Comparison of ENCODE assay signal across 1 fruit fly cellular context in the genomic region with DNA sequence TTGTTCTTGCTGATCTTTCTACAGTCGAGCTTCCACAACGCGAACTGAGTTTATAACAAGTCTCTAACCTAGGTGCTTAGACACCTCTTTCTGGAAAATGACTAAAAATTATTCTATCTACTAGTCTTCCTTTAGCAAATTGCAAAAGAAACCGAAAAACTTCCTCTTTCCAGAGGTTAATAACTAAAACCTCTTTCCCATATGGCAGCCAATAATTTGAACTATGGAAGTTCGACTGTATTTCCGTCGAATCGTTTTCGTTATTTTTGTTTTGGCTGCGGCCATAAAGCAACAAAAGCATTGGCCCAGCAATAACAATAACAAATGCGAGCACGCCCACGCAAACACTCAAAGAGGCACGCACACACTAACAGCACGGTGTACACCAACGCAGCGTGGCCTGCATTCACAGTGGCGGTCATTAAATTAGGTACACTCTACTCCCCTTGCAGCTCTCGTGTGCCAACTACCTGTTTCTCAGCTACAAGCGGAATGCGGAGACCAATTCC.
TF ChIP-seq lines count a peak whose summit lies in the region.

No protein-coding gene starts in this region.

TF ChIP-seq in whole organism, embryonic, 481 proteins besides CTCF, POLR2A, EP300 and RAD21 (continued from another document and continues in another):
- TF ChIP-seq CG15269 (tag; optimal IDR thresholded peaks at IDR 0.05; lab: Kevin White, UChicago), result peak; percentile 75
- no peak for TF ChIP-seq CG30431 (GFP tag; optimal IDR thresholded peaks at IDR 0.05; lab: Kevin White, UChicago)
- peak; percentile 28 for TF ChIP-seq CG14710 (tag; optimal IDR thresholded peaks at IDR 0.05; lab: Kevin White, UChicago)
- TF ChIP-seq CG15514 (GFP tag; optimal IDR thresholded peaks at IDR 0.05; lab: Kevin White, UChicago), result peak; percentile 26
- no peak for TF ChIP-seq hkb (optimal IDR thresholded peaks at IDR 0.05; lab: Kevin White, UChicago)
- TF ChIP-seq hkb (GFP tag; IDR thresholded peaks at IDR 0.05; lab: Robert Waterston, UW), result no peak
- no peak for TF ChIP-seq cad (GFP tag; optimal IDR thresholded peaks at IDR 0.05; lab: Kevin White, UChicago)
- peak; percentile 41 for TF ChIP-seq ind (GFP tag; optimal IDR thresholded peaks at IDR 0.05; lab: Kevin White, UChicago)
- peak; percentile 87 for TF ChIP-seq row (GFP tag; IDR thresholded peaks at IDR 0.05; lab: Robert Waterston, UW)
- no peak for TF ChIP-seq CG6791 (GFP tag; IDR thresholded peaks at IDR 0.05; lab: Robert Waterston, UW; ENCODE audit: partially characterized antibody)
- TF ChIP-seq jing (GFP tag; optimal IDR thresholded peaks at IDR 0.05; lab: Kevin White, UChicago), result no peak
- peak; percentile 56 for TF ChIP-seq phol (tag; optimal IDR thresholded peaks at IDR 0.05; lab: Kevin White, UChicago)
- TF ChIP-seq Hmr (GFP tag; optimal IDR thresholded peaks at IDR 0.05; lab: Kevin White, UChicago), result peak; percentile 61
- peak; percentile 46 for TF ChIP-seq caup (GFP tag; optimal IDR thresholded peaks at IDR 0.05; lab: Kevin White, UChicago; ENCODE audit: severe bottlenecking)
- TF ChIP-seq ci (GFP tag; IDR thresholded peaks at IDR 0.05; lab: Robert Waterston, UW), result 0 out of 3 replicates have a peak, but pooled peaks have one; percentile 29
- TF ChIP-seq fd64A (GFP tag; optimal IDR thresholded peaks at IDR 0.05; lab: Kevin White, UChicago), result peak; percentile 53
- TF ChIP-seq CG10147 (GFP tag; optimal IDR thresholded peaks at IDR 0.05; lab: Kevin White, UChicago), result peak; percentile 54
- no peak for TF ChIP-seq Doc2 (GFP tag; IDR thresholded peaks at IDR 0.05; lab: Robert Waterston, UW)
- no peak for TF ChIP-seq zf30C (GFP tag; optimal IDR thresholded peaks at IDR 0.05; lab: Kevin White, UChicago)
- peak; percentile 24 for TF ChIP-seq CG12219 (GFP tag; optimal IDR thresholded peaks at IDR 0.05; lab: Kevin White, UChicago)
- TF ChIP-seq HLH3B (GFP tag; IDR thresholded peaks at IDR 0.05; lab: Robert Waterston, UW), result no peak
- no peak for TF ChIP-seq CG30020 (tag; optimal IDR thresholded peaks at IDR 0.05; lab: Kevin White, UChicago)
- TF ChIP-seq tup (GFP tag; optimal IDR thresholded peaks at IDR 0.05; lab: Kevin White, UChicago), result no peak
- peak; percentile 67 for TF ChIP-seq Meics (GFP tag; optimal IDR thresholded peaks at IDR 0.05; lab: Kevin White, UChicago)
- TF ChIP-seq CG4424 (GFP tag; optimal IDR thresholded peaks at IDR 0.05; lab: Kevin White, UChicago), result peak; percentile 21
- peak; percentile 90 for TF ChIP-seq chinmo (GFP tag; IDR thresholded peaks at IDR 0.05; lab: Robert Waterston, UW; ENCODE audit: partially characterized antibody)
- no peak for TF ChIP-seq ken (GFP tag; IDR thresholded peaks at IDR 0.05; lab: Robert Waterston, UW)
- TF ChIP-seq chif (GFP tag; optimal IDR thresholded peaks at IDR 0.05; lab: Kevin White, UChicago), result peak; percentile 13 to 24
- no peak for TF ChIP-seq Tbp (GFP tag; optimal IDR thresholded peaks at IDR 0.05; lab: Kevin White, UChicago)
- TF ChIP-seq MESR4 (GFP tag; optimal IDR thresholded peaks at IDR 0.05; lab: Kevin White, UChicago), result no peak
- no peak for TF ChIP-seq lov (optimal IDR thresholded peaks at IDR 0.05; lab: Kevin White, UChicago)
- 0 out of 3 replicates have a peak, but pooled peaks have one; percentile 55 for TF ChIP-seq lov (GFP tag; IDR thresholded peaks at IDR 0.05; lab: Robert Waterston, UW)
- no peak for TF ChIP-seq cas (GFP tag; IDR thresholded peaks at IDR 0.05; lab: Robert Waterston, UW)
- TF ChIP-seq CG9817 (tag; optimal IDR thresholded peaks at IDR 0.05; lab: Kevin White, UChicago), result peak; percentile 47
- TF ChIP-seq CG14667 (GFP tag; IDR thresholded peaks at IDR 0.05; lab: Robert Waterston, UW), result 0 out of 2 replicates have a peak, but pooled peaks have one; percentile 5
- TF ChIP-seq dysf (GFP tag; IDR thresholded peaks at IDR 0.05; lab: Robert Waterston, UW), result peak; percentile 53; the same call in 1 of the 3 replicates
- TF ChIP-seq CG5953 (GFP tag; IDR thresholded peaks at IDR 0.05; lab: Robert Waterston, UW), result no peak
- TF ChIP-seq otp (GFP tag; IDR thresholded peaks at IDR 0.05; lab: Robert Waterston, UW), result no peak
- peak; percentile 73 for TF ChIP-seq CG17385 (GFP tag; optimal IDR thresholded peaks at IDR 0.05; lab: Kevin White, UChicago)
- TF ChIP-seq Bgb (GFP tag; IDR thresholded peaks at IDR 0.05; lab: Robert Waterston, UW; ENCODE audit: partially characterized antibody), result no peak
- TF ChIP-seq Poxn (GFP tag; IDR thresholded peaks at IDR 0.05; lab: Robert Waterston, UW), result no peak
- no peak for TF ChIP-seq Dll (GFP tag; IDR thresholded peaks at IDR 0.05; lab: Robert Waterston, UW; ENCODE audit: partially characterized antibody)
- TF ChIP-seq CG6683 (GFP tag; optimal IDR thresholded peaks at IDR 0.05; lab: Kevin White, UChicago), result peak; percentile 12
- no peak for TF ChIP-seq ham (GFP tag; IDR thresholded peaks at IDR 0.05; lab: Robert Waterston, UW)
- no peak for TF ChIP-seq gem (tag; optimal IDR thresholded peaks at IDR 0.05; lab: Kevin White, UChicago)
- TF ChIP-seq danr (GFP tag; IDR thresholded peaks at IDR 0.05; lab: Robert Waterston, UW), result no peak
- TF ChIP-seq Mes4 (GFP tag; optimal IDR thresholded peaks at IDR 0.05; lab: Kevin White, UChicago), result no peak
- peak; percentile 1 for TF ChIP-seq CG17802 (tag; optimal IDR thresholded peaks at IDR 0.05; lab: Kevin White, UChicago)
- peak; percentile 46; the same call in 1 of the 2 replicates for TF ChIP-seq vvl (GFP tag; IDR thresholded peaks at IDR 0.05; lab: Robert Waterston, UW)
- TF ChIP-seq CG9797 (GFP tag; optimal IDR thresholded peaks at IDR 0.05; lab: Kevin White, UChicago), result no peak
- TF ChIP-seq Lhr (GFP tag; optimal IDR thresholded peaks at IDR 0.05; lab: Kevin White, UChicago), result no peak
- peak; percentile 48 for TF ChIP-seq CG1233 (GFP tag; optimal IDR thresholded peaks at IDR 0.05; lab: Kevin White, UChicago)
- TF ChIP-seq CG7271 (tag; optimal IDR thresholded peaks at IDR 0.05; lab: Kevin White, UChicago), result no peak
- peak; percentile 9 for TF ChIP-seq chn (GFP tag; optimal IDR thresholded peaks at IDR 0.05; lab: Kevin White, UChicago)
- peak; percentile 64 for TF ChIP-seq CG8924 (tag; optimal IDR thresholded peaks at IDR 0.05; lab: Kevin White, UChicago)
- no peak for TF ChIP-seq TFAM (GFP tag; optimal IDR thresholded peaks at IDR 0.05; lab: Kevin White, UChicago)
- no peak for TF ChIP-seq Chrac-16 (GFP tag; optimal IDR thresholded peaks at IDR 0.05; lab: Kevin White, UChicago)
- peak; percentile 8 for TF ChIP-seq CG6254 (GFP tag; optimal IDR thresholded peaks at IDR 0.05; lab: Kevin White, UChicago)
- TF ChIP-seq zfh2 (GFP tag; optimal IDR thresholded peaks at IDR 0.05; lab: Kevin White, UChicago), result no peak
- no peak for TF ChIP-seq pb (GFP tag; optimal IDR thresholded peaks at IDR 0.05; lab: Kevin White, UChicago)
- TF ChIP-seq CG1603 (tag; optimal IDR thresholded peaks at IDR 0.05; lab: Kevin White, UChicago), result no peak
- peak; percentile 4 for TF ChIP-seq trh (GFP tag; optimal IDR thresholded peaks at IDR 0.05; lab: Kevin White, UChicago)
- TF ChIP-seq Med (GFP tag; lab: Kevin White, UChicago), result peak; percentile 88
- TF ChIP-seq CG15073 (GFP tag; optimal IDR thresholded peaks at IDR 0.05; lab: Kevin White, UChicago), result peak; percentile 96
- TF ChIP-seq zfh1 (GFP tag; IDR thresholded peaks at IDR 0.05; lab: Robert Waterston, UW), result no peak; the same call in 2 of the 3 replicates
- TF ChIP-seq da (GFP tag; optimal IDR thresholded peaks at IDR 0.05; lab: Kevin White, UChicago), result no peak
- peak; percentile 11 for TF ChIP-seq tx (GFP tag; optimal IDR thresholded peaks at IDR 0.05; lab: Kevin White, UChicago)
- TF ChIP-seq seq (GFP tag; IDR thresholded peaks at IDR 0.05; lab: Robert Waterston, UW), result peak; percentile 55; the same call in 1 of the 2 replicates
- TF ChIP-seq kay (GFP tag; optimal IDR thresholded peaks at IDR 0.05; lab: Kevin White, UChicago), result no peak
- peak; percentile 51 for TF ChIP-seq corto (GFP tag; optimal IDR thresholded peaks at IDR 0.05; lab: Kevin White, UChicago)
- TF ChIP-seq her (GFP tag; optimal IDR thresholded peaks at IDR 0.05; lab: Kevin White, UChicago), result peak; percentile 8
- TF ChIP-seq Ets97D (GFP tag; optimal IDR thresholded peaks at IDR 0.05; lab: Kevin White, UChicago), result peak; percentile 91
- no peak for TF ChIP-seq MTF-1 (GFP tag; optimal IDR thresholded peaks at IDR 0.05; lab: Kevin White, UChicago; ENCODE audit: borderline replicate concordance)
- TF ChIP-seq Hey (tag; optimal IDR thresholded peaks at IDR 0.05; lab: Kevin White, UChicago), result peak; percentile 9
- no peak for TF ChIP-seq abd-A (tag; optimal IDR thresholded peaks at IDR 0.05; lab: Kevin White, UChicago)
- TF ChIP-seq fu2 (GFP tag; optimal IDR thresholded peaks at IDR 0.05; lab: Kevin White, UChicago), result peak; percentile 35
- TF ChIP-seq CG3407 (GFP tag; optimal IDR thresholded peaks at IDR 0.05; lab: Kevin White, UChicago), result peak; percentile 17
- no peak for TF ChIP-seq eve (GFP tag; optimal IDR thresholded peaks at IDR 0.05; lab: Kevin White, UChicago)
- no peak for TF ChIP-seq Trl (optimal IDR thresholded peaks at IDR 0.05; lab: Kevin White, UChicago)
- TF ChIP-seq Trl (GFP tag; optimal IDR thresholded peaks at IDR 0.05; lab: Kevin White, UChicago), result peak; percentile 49
- no peak for TF ChIP-seq Antp (GFP tag; optimal IDR thresholded peaks at IDR 0.05; lab: Kevin White, UChicago)
- TF ChIP-seq CG10543 (GFP tag; optimal IDR thresholded peaks at IDR 0.05; lab: Kevin White, UChicago), result peak; percentile 74
- TF ChIP-seq CG17612 (GFP tag; IDR thresholded peaks at IDR 0.05; lab: Robert Waterston, UW), result no peak
- TF ChIP-seq CG13775 (GFP tag; optimal IDR thresholded peaks at IDR 0.05; lab: Kevin White, UChicago), result peak; percentile 21
- peak; percentile 75 for TF ChIP-seq Sox100B (GFP tag; optimal IDR thresholded peaks at IDR 0.05; lab: Kevin White, UChicago)
- TF ChIP-seq CG8281 (tag; optimal IDR thresholded peaks at IDR 0.05; lab: Kevin White, UChicago), result no peak
- TF ChIP-seq CG33557 (GFP tag; optimal IDR thresholded peaks at IDR 0.05; lab: Kevin White, UChicago), result no peak
- TF ChIP-seq CG12769 (tag; optimal IDR thresholded peaks at IDR 0.05; lab: Kevin White, UChicago), result peak; percentile 28
- TF ChIP-seq wdn (GFP tag; IDR thresholded peaks at IDR 0.05; lab: Robert Waterston, UW), result peak; percentile 51; the same call in 1 of the 2 replicates
- peak; percentile 34 for TF ChIP-seq Hsf (GFP tag; optimal IDR thresholded peaks at IDR 0.05; lab: Kevin White, UChicago)
- peak; percentile 66; the same call in 1 of the 2 replicates for TF ChIP-seq Atf6 (GFP tag; IDR thresholded peaks at IDR 0.05; lab: Robert Waterston, UW)
- no peak for TF ChIP-seq Jarid2 (GFP tag; optimal IDR thresholded peaks at IDR 0.05; lab: Kevin White, UChicago)
- no peak for TF ChIP-seq Six4 (GFP tag; optimal IDR thresholded peaks at IDR 0.05; lab: Kevin White, UChicago)
- no peak for TF ChIP-seq repo (GFP tag; optimal IDR thresholded peaks at IDR 0.05; lab: Kevin White, UChicago)
- TF ChIP-seq Drgx (GFP tag; IDR thresholded peaks at IDR 0.05; lab: Robert Waterston, UW), result peak; percentile 37; the same call in 1 of the 2 replicates
- TF ChIP-seq CG12155 (GFP tag; optimal IDR thresholded peaks at IDR 0.05; lab: Kevin White, UChicago), result peak; percentile 9
- TF ChIP-seq CG7556 (GFP tag; optimal IDR thresholded peaks at IDR 0.05; lab: Kevin White, UChicago), result peak; percentile 49
- TF ChIP-seq CG11696 (GFP tag; IDR thresholded peaks at IDR 0.05; lab: Robert Waterston, UW), result peak; percentile 82
- no peak for TF ChIP-seq CG12236 (GFP tag; optimal IDR thresholded peaks at IDR 0.05; lab: Kevin White, UChicago)
- TF ChIP-seq mirr (GFP tag; optimal IDR thresholded peaks at IDR 0.05; lab: Kevin White, UChicago), result peak; percentile 46
- TF ChIP-seq CG11247 (GFP tag; IDR thresholded peaks at IDR 0.05; lab: Robert Waterston, UW), result 0 out of 2 replicates have a peak, but pooled peaks have one; percentile 50
- TF ChIP-seq Xbp1 (GFP tag; optimal IDR thresholded peaks at IDR 0.05; lab: Kevin White, UChicago), result peak; percentile 44
- no peak for TF ChIP-seq pros (GFP tag; optimal IDR thresholded peaks at IDR 0.05; lab: Kevin White, UChicago)
- TF ChIP-seq Nf-YB (GFP tag; optimal IDR thresholded peaks at IDR 0.05; lab: Kevin White, UChicago), result peak; percentile 38
- TF ChIP-seq usp (GFP tag; optimal IDR thresholded peaks at IDR 0.05; lab: Kevin White, UChicago), result no peak
- peak; percentile 20 for TF ChIP-seq CG15011 (GFP tag; optimal IDR thresholded peaks at IDR 0.05; lab: Kevin White, UChicago)
- peak; percentile 36 for TF ChIP-seq pho (GFP tag; optimal IDR thresholded peaks at IDR 0.05; lab: Kevin White, UChicago)
- peak in 1 of 3 experiments; percentile 57 for TF ChIP-seq Stat92E (GFP tag; optimal IDR thresholded peaks at IDR 0.05; lab: Kevin White, UChicago)
- TF ChIP-seq CG2889 (GFP tag; IDR thresholded peaks at IDR 0.05; lab: Robert Waterston, UW), result no peak
- no peak for TF ChIP-seq sisA (GFP tag; IDR thresholded peaks at IDR 0.05; lab: Robert Waterston, UW)
- TF ChIP-seq kah (GFP tag; optimal IDR thresholded peaks at IDR 0.05; lab: Kevin White, UChicago), result peak; percentile 79
- no peak for TF ChIP-seq CrebB (tag; optimal IDR thresholded peaks at IDR 0.05; lab: Kevin White, UChicago)
- TF ChIP-seq pnt (GFP tag; optimal IDR thresholded peaks at IDR 0.05; lab: Kevin White, UChicago), result peak; percentile 1
- TF ChIP-seq Neu2 (GFP tag; optimal IDR thresholded peaks at IDR 0.05; lab: Kevin White, UChicago; ENCODE audit: borderline replicate concordance), result no peak
- no peak for TF ChIP-seq Atf3 (GFP tag; optimal IDR thresholded peaks at IDR 0.05; lab: Kevin White, UChicago)
- no peak for TF ChIP-seq hbn (GFP tag; IDR thresholded peaks at IDR 0.05; lab: Robert Waterston, UW; ENCODE audit: partially characterized antibody)
- TF ChIP-seq CG31365 (tag; optimal IDR thresholded peaks at IDR 0.05; lab: Kevin White, UChicago), result no peak
- peak; percentile 60 for TF ChIP-seq Oli (tag; optimal IDR thresholded peaks at IDR 0.05; lab: Kevin White, UChicago)
- no peak for TF ChIP-seq CG8359 (GFP tag; optimal IDR thresholded peaks at IDR 0.05; lab: Kevin White, UChicago; ENCODE audit: borderline replicate concordance)
- TF ChIP-seq CG3995 (GFP tag; optimal IDR thresholded peaks at IDR 0.05; lab: Kevin White, UChicago), result no peak
- TF ChIP-seq sc (optimal IDR thresholded peaks at IDR 0.05; lab: Kevin White, UChicago), result no peak
- TF ChIP-seq sc (GFP tag; optimal IDR thresholded peaks at IDR 0.05; lab: Kevin White, UChicago), result no peak
- peak; percentile 57 for TF ChIP-seq CG12659 (GFP tag; optimal IDR thresholded peaks at IDR 0.05; lab: Kevin White, UChicago)
- TF ChIP-seq CG18619 (GFP tag; optimal IDR thresholded peaks at IDR 0.05; lab: Kevin White, UChicago), result peak; percentile 57
- TF ChIP-seq Hr78 (GFP tag; optimal IDR thresholded peaks at IDR 0.05; lab: Kevin White, UChicago), result peak in 1 of 2 experiments; percentile 26
